Worm (Caenorhabditis elegans) whole organism, L4 larva: ENCODE results near the gene hlh-29.
A peak's percentile ranks its signal among the peaks of the same experiment; 100 is the strongest.

Experiments
- F37D6.2 ChIP-seq: sonication (generic microtip); optimal IDR thresholded peaks from 2 replicates; lab custom pipeline; 2016; ENCODE audit warnings: mild to moderate bottlenecking, missing genetic modification characterization, missing compliant biosample characterization
- Y105C5A.15 ChIP-seq: fragments of 200-800 bp; sonication (Bioruptor generic); IDR thresholded peaks from 2 replicates; pipeline ENCODE4 v1.3.6; 2022; ENCODE audit warnings: missing genetic modification characterization, missing compliant biosample characterization
- Y75B8A.6 ChIP-seq: fragments of 200-800 bp; sonication (Bioruptor generic); IDR thresholded peaks from 2 replicates; pipeline ENCODE4 v1.3.6; 2022; ENCODE audit warnings: missing genetic modification reagents, missing genetic modification characterization, missing compliant biosample characterization
- ZK337.2 ChIP-seq: fragments of 200-800 bp; sonication (Bioruptor generic); IDR thresholded peaks from 2 replicates; pipeline ENCODE4 v1.3.6; 2022; ENCODE audit warnings: missing genetic modification reagents, missing genetic modification characterization, missing compliant biosample characterization
- aha-1 ChIP-seq: fragments of 150-350 bp; peaks from one replicate; lab custom pipeline; 2014; ENCODE audit warnings: missing biosample characterization, missing genetic modification characterization
- arid-1 ChIP-seq: fragments of 200-800 bp; sonication (Bioruptor generic); conservative IDR thresholded peaks from 2 replicates; pipeline ENCODE4 v1.3.6; 2022; ENCODE audit warnings: missing genetic modification reagents, missing genetic modification characterization, missing compliant biosample characterization
- attf-4 ChIP-seq: sonication (generic microtip); optimal IDR thresholded peaks from 3 replicates; lab custom pipeline; 2017; ENCODE audit warnings: missing biosample characterization, missing genetic modification characterization
- ceh-82 ChIP-seq: sonication (generic microtip); optimal IDR thresholded peaks from 2 replicates; lab custom pipeline; 2017; ENCODE audit warnings: missing biosample characterization, missing genetic modification characterization
- ctbp-1 ChIP-seq: fragments of 200-800 bp; sonication (Bioruptor generic); IDR thresholded peaks from 2 replicates; pipeline ENCODE4 v1.3.6; 2022; ENCODE audit warnings: missing genetic modification reagents, missing genetic modification characterization, missing compliant biosample characterization
- daf-16 ChIP-seq, 3 experiments: sonication (generic microtip); optimal IDR thresholded peaks; 2 replicates each; lab custom pipeline; 2016 to 2017; ENCODE audit warnings: missing genetic modification characterization in 3 of 3, missing genetic modification reagents in 3 of 3, mild to moderate bottlenecking in 2 of 3, missing compliant biosample characterization in 2 of 3, missing biosample characterization in 1 of 3, moderate library complexity in 1 of 3
- dmd-6 ChIP-seq: fragments of 200-800 bp; sonication (Bioruptor generic); IDR thresholded peaks from 2 replicates; pipeline ENCODE4 v1.3.6; 2022; ENCODE audit warnings: missing genetic modification reagents, missing genetic modification characterization, missing compliant biosample characterization
- dmd-8 ChIP-seq: fragments of 200-800 bp; sonication (Bioruptor generic); IDR thresholded peaks from 2 replicates; pipeline ENCODE4 v1.3.6; 2022; ENCODE audit warnings: missing genetic modification characterization, missing compliant biosample characterization
- duxl-1 ChIP-seq: sonication (generic microtip); optimal IDR thresholded peaks from 2 replicates; lab custom pipeline; 2016; ENCODE audit warnings: mild to moderate bottlenecking, missing genetic modification characterization, moderate library complexity, missing compliant biosample characterization; ENCODE audit not compliant: poor library complexity
- dve-1 ChIP-seq: sonication (generic microtip); optimal IDR thresholded peaks from 2 replicates; lab custom pipeline; 2017; ENCODE audit warnings: antibody characterized with exemption, mild to moderate bottlenecking, missing genetic modification characterization, missing compliant biosample characterization; ENCODE audit not compliant: insufficient read depth
- egl-43 ChIP-seq: fragments of 200-800 bp; sonication (Bioruptor generic); IDR thresholded peaks from 2 replicates; pipeline ENCODE4 v1.3.6; 2022; ENCODE audit warnings: missing genetic modification reagents, missing genetic modification characterization, missing compliant biosample characterization
- fos-1 ChIP-seq: fragments of 150-350 bp; optimal IDR thresholded peaks from 2 replicates; lab custom pipeline; 2014; ENCODE audit warnings: missing biosample characterization, missing genetic modification characterization
- gei-8 ChIP-seq: fragments of 200-800 bp; sonication (Bioruptor generic); optimal IDR thresholded peaks from 2 replicates; lab custom pipeline; 2018; ENCODE audit warnings: mild to moderate bottlenecking, missing genetic modification characterization, missing compliant biosample characterization
- hif-1 ChIP-seq, 2 experiments: sonication (generic microtip); optimal IDR thresholded peaks; 2 replicates each; lab custom pipeline; 2016 to 2017; ENCODE audit warnings: missing compliant biosample characterization in 2 of 2, missing genetic modification characterization in 2 of 2, missing genetic modification reagents in 2 of 2, missing genotype in 2 of 2, mild to moderate bottlenecking in 1 of 2
- hlh-11 ChIP-seq: fragments of 200-800 bp; sonication (Bioruptor generic); optimal IDR thresholded peaks from 2 replicates; lab custom pipeline; 2018; ENCODE audit warnings: mild to moderate bottlenecking, missing genetic modification characterization, missing compliant biosample characterization
- hlh-30 ChIP-seq: sonication (generic microtip); optimal IDR thresholded peaks from 2 replicates; lab custom pipeline; 2017; ENCODE audit warnings: antibody characterized with exemption, mild to moderate bottlenecking, missing genetic modification characterization, missing compliant biosample characterization; ENCODE audit not compliant: insufficient read depth
- hmg-1.1 ChIP-seq: fragments of 200-800 bp; sonication (Bioruptor generic); IDR thresholded peaks from 2 replicates; pipeline ENCODE4 v1.3.6; 2022; ENCODE audit warnings: missing genetic modification reagents, missing genetic modification characterization, missing compliant biosample characterization
- jun-1 ChIP-seq: fragments of 150-350 bp; optimal IDR thresholded peaks from 2 replicates; lab custom pipeline; 2014; ENCODE audit warnings: missing biosample characterization, missing genetic modification reagents, missing genetic modification characterization
- lir-3 ChIP-seq: sonication (generic microtip); optimal IDR thresholded peaks from 2 replicates; lab custom pipeline; 2016; ENCODE audit warnings: mild to moderate bottlenecking, missing genetic modification characterization, missing compliant biosample characterization
- mdl-1 ChIP-seq, 2 experiments: fragments of 150-350 bp in 1 of 2; sonication (generic microtip) in 1 of 2; optimal IDR thresholded peaks; 2 replicates each; lab custom pipeline; 2014 to 2017; ENCODE audit warnings: missing biosample characterization in 2 of 2, missing genetic modification characterization in 2 of 2
- mep-1 ChIP-seq: fragments of 150-350 bp; sonication (generic microtip); optimal IDR thresholded peaks from 3 replicates; lab custom pipeline; 2014; ENCODE audit warnings: missing biosample characterization, missing genetic modification characterization
- mes-2 ChIP-seq: sonication (generic microtip); optimal IDR thresholded peaks from 2 replicates; lab custom pipeline; 2016; ENCODE audit warnings: missing genotype, mild to moderate bottlenecking, missing genetic modification characterization, missing compliant biosample characterization; ENCODE audit not compliant: poor library complexity, severe bottlenecking
- nhr-102 ChIP-seq: sonication (generic microtip); optimal IDR thresholded peaks from 2 replicates; lab custom pipeline; 2016; ENCODE audit warnings: mild to moderate bottlenecking, missing genetic modification characterization, moderate library complexity, missing compliant biosample characterization
- nhr-237 ChIP-seq: sonication (generic microtip); optimal IDR thresholded peaks from 2 replicates; lab custom pipeline; 2017; ENCODE audit warnings: missing biosample characterization, missing genetic modification characterization
- nhr-28 ChIP-seq: fragments of 150-350 bp; optimal IDR thresholded peaks from 2 replicates; lab custom pipeline; 2014; ENCODE audit warnings: missing biosample characterization, missing genetic modification characterization
- nhr-41 ChIP-seq: fragments of 200-800 bp; sonication (Bioruptor generic); IDR thresholded peaks from 2 replicates; pipeline ENCODE4 v1.3.6; 2022; ENCODE audit warnings: missing genetic modification reagents, missing genetic modification characterization, missing compliant biosample characterization
- nhr-42 ChIP-seq: fragments of 200-800 bp; sonication (Bioruptor generic); IDR thresholded peaks from 2 replicates; pipeline ENCODE4 v1.3.6; 2022; ENCODE audit warnings: missing genetic modification characterization, missing compliant biosample characterization
- nhr-6 ChIP-seq: fragments of 150-350 bp; optimal IDR thresholded peaks from 2 replicates; lab custom pipeline; 2014; ENCODE audit warnings: missing biosample characterization, missing genetic modification characterization
- pha-4 ChIP-seq, 2 experiments: fragments of 150-350 bp in 1 of 2; fragments of 200-800 bp in 1 of 2; sonication (Bioruptor generic) in 1 of 2; IDR thresholded peaks in 1 of 2; optimal IDR thresholded peaks in 1 of 2; 2 replicates each; pipeline versions ENCODE4 v1.3.6 to Lab custom; 2014 to 2022; ENCODE audit warnings: missing genetic modification characterization in 2 of 2, missing genetic modification reagents in 2 of 2, missing biosample characterization in 1 of 2, missing compliant biosample characterization in 1 of 2
- set-16 ChIP-seq: fragments of 200-800 bp; sonication (Bioruptor generic); IDR thresholded peaks from 2 replicates; pipeline ENCODE4 v1.3.6; 2022; ENCODE audit warnings: missing genetic modification reagents, missing genetic modification characterization, missing compliant biosample characterization
- snpc-4 ChIP-seq: fragments of 150-350 bp; optimal IDR thresholded peaks from 2 replicates; lab custom pipeline; 2014; ENCODE audit warnings: missing biosample characterization, missing genetic modification characterization
- spr-3 ChIP-seq: fragments of 200-800 bp; sonication (Bioruptor generic); optimal IDR thresholded peaks from 2 replicates; lab custom pipeline; 2018; ENCODE audit warnings: mild to moderate bottlenecking, missing genetic modification characterization, missing compliant biosample characterization
- tra-1 ChIP-seq: fragments of 200-800 bp; sonication (Bioruptor generic); IDR thresholded peaks from 2 replicates; pipeline ENCODE4 v1.3.6; 2022; ENCODE audit warnings: missing genetic modification reagents, missing genetic modification characterization, missing compliant biosample characterization
- unc-130 ChIP-seq: sonication (generic microtip); optimal IDR thresholded peaks from 2 replicates; lab custom pipeline; 2016; ENCODE audit warnings: missing genetic modification reagents, missing genetic modification characterization, missing compliant biosample characterization
- unc-62 ChIP-seq, 3 experiments: fragments of 150-350 bp in 1 of 3; sonication (generic microtip); optimal IDR thresholded peaks in 2 of 3; peaks in 1 of 3; 1 replicate in 1 of 3; 2 replicates in 2 of 3; lab custom pipeline; 2014 to 2017; ENCODE audit warnings: missing biosample characterization in 3 of 3, missing genetic modification characterization in 3 of 3, missing genetic modification reagents in 3 of 3, missing genotype in 1 of 3
- zip-2 ChIP-seq: fragments of 150-350 bp; optimal IDR thresholded peaks from 2 replicates; lab custom pipeline; 2014; ENCODE audit warnings: missing biosample characterization, missing genetic modification characterization

The hlh-29 gene

ce11 chrX:17516941-17517340, 31.5 kb downstream of the hlh-29 start (continued):
- TF ChIP-seq dve-1 (tag; lab: Kevin White, UChicago) (no peak), snpc-4 (tag; lab: Kevin White, UChicago) (no peak), spr-3 (GFP tag; lab: Kevin White, UChicago) (no peak), Y75B8A.6 (no peak), pha-4 (GFP tag; IDR thresholded peaks at IDR 0.05; lab: Robert Waterston, UW) (no peak), pha-4 (tag; optimal IDR thresholded peaks at IDR 0.05; lab: Kevin White, UChicago) (no peak), attf-4 (tag; lab: Kevin White, UChicago) (no peak), zip-2 (tag; lab: Kevin White, UChicago) (no peak), F37D6.2 (no peak), lir-3 (tag; lab: Kevin White, UChicago) (no peak), nhr-28 (tag; lab: Kevin White, UChicago) (peak; percentile 25)

DNA sequence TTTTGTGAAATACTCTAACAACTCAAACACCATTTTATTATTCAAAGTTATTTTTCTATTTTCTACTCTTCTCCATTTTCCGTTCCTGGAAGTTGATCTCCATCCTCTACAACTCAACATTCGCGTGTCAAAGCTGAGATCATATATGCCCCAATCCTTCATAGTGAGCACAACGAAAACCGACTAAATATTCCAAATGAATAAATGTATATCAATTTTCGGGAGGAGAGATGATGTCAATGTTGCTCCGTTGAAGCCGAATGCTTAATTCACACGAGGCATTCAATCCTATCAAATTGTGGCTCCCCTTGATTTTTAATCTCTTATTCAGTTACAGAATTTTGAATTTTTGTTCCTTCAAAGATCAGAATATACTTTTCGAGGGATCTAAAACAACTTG, 32.0 kb downstream of the hlh-29 start:
- TF ChIP-seq unc-62 (GFP tag; optimal IDR thresholded peaks at IDR 0.05 in 1 of 2; lab: Kevin White, UChicago) (peak in 1 of 2 experiments; percentile 96), unc-62 (tag; optimal IDR thresholded peaks at IDR 0.05; lab: Kevin White, UChicago) (no peak), mes-2 (tag; lab: Kevin White, UChicago) (no peak)

DNA sequence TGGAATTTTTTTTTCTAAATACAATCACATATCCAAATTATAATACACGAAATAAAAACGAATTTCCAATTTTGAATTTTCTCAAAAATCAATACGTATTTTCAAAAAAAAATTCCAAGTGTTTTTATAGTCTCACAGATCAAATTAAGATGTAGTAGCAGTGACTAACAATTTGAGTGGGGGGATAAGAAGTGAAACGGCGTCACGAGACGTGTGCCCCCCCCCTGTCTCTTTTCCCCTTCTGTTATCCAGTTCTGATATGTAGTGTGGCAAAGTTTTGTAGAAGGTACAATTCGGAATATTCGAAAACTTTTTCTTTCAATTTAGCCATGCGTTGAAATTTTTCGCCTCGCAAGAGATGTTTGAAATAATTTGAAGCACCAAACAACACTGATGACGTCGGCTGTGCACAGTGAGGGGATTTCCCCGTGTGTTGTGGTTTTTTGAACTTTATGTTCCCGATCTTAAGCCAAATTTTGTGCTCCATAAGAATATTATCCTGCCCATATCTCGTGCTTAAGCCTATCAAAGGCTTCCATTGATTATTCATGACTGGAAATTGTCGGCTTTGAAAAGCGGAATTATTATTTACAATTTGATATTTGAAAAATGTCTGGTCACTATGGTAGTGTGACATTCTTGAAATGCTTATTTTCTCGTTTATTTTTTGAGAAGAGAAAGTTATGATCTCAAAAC, 33.1 kb downstream of the hlh-29 start:
- TF ChIP-seq aha-1 (peak; percentile 26), mep-1 (tag; lab: Kevin White, UChicago) (peak; percentile 34), nhr-6 (tag; lab: Kevin White, UChicago) (peak; percentile 18), hlh-30 (peak; percentile 48), hlh-11 (tag; lab: Kevin White, UChicago) (peak; percentile 28), dmd-6 (GFP tag; lab: Robert Waterston, UW) (no peak), mdl-1 (tag; optimal IDR thresholded peaks at IDR 0.05; lab: Kevin White, UChicago) (peak in 1 of 2 experiments; percentile 48), unc-62 (GFP tag; optimal IDR thresholded peaks at IDR 0.05 in 1 of 2; lab: Kevin White, UChicago) (peak in 1 of 2 experiments; percentile 22), unc-62 (tag; optimal IDR thresholded peaks at IDR 0.05; lab: Kevin White, UChicago) (no peak), nhr-28 (tag; lab: Kevin White, UChicago) (peak; percentile 85), arid-1 (GFP tag; lab: Robert Waterston, UW) (0 out of 2 replicates have a peak, but pooled peaks have one; percentile 17), fos-1 (no peak)

- TF ChIP-seq nhr-237 (tag; lab: Kevin White, UChicago) (no peak), set-16 (GFP tag; lab: Robert Waterston, UW) (no peak), gei-8 (GFP tag; lab: Kevin White, UChicago) (no peak), daf-16 (GFP tag; optimal IDR thresholded peaks at IDR 0.05; lab: Kevin White, UChicago) (no peak), daf-16 (tag; optimal IDR thresholded peaks at IDR 0.05; lab: Kevin White, UChicago) (no peak), mep-1 (tag; lab: Kevin White, UChicago) (no peak), ZK337.2 (GFP tag; lab: Robert Waterston, UW) (no peak), nhr-102 (tag; lab: Kevin White, UChicago) (no peak), fos-1 (no peak), nhr-41 (GFP tag; lab: Robert Waterston, UW) (no peak), dmd-8 (GFP tag; lab: Robert Waterston, UW) (no peak), tra-1 (no peak), egl-43 (no peak), hmg-1.1 (GFP tag; lab: Robert Waterston, UW) (no peak), unc-130 (GFP tag; lab: Kevin White, UChicago) (no peak), nhr-28 (tag; lab: Kevin White, UChicago) (peak; percentile 22), hif-1 (tag; optimal IDR thresholded peaks at IDR 0.05; lab: Kevin White, UChicago) (no peak), arid-1 (GFP tag; lab: Robert Waterston, UW) (no peak), jun-1 (tag; lab: Kevin White, UChicago) (no peak), ceh-82 (tag; lab: Kevin White, UChicago) (no peak), duxl-1 (no peak), Y105C5A.15 (GFP tag; lab: Robert Waterston, UW) (no peak), ctbp-1 (0 out of 2 replicates have a peak, but pooled peaks have one; percentile 15), zip-2 (tag; lab: Kevin White, UChicago) (no peak), nhr-42 (GFP tag; lab: Robert Waterston, UW) (0 out of 2 replicates have a peak, but pooled peaks have one; percentile 31)
Measured at ce11 chrX:17514422-17514821, 34.0 kb downstream of the hlh-29 start.
